Fruit fly (Drosophila melanogaster): ENCODE results near the gene Gp93.
A peak's percentile ranks its signal among the peaks of the same experiment; 100 is the strongest.

Gp93 gene

DNA sequence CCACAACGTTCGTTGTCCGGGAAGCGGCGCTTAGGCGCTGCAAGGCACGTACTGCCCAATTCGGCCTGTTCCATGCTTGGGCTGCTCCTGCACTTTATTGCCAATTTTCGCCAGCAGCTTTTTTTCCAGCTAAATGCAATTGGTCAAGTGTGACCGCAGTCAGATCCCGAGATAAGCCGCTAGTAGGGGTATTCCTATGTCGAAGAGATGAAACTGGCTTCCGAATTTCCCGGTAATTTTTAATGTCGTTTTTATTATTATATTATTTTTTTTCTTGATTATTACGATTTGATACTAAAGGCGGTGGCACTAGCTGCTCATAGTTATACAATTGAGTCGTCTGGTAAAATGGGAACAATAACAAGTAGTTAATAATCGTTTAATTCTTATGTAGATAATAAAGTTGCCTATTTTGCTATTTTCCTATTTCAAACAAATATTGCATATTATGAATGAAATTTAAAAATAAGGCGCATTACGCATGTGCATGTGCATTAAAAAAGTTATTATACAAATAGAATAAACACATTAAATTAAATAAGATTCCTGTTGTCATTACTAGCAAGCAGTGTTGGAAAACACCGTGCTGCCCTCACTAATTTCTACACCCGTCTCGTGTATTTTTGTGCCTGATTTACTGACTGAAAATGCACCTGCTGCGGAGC is 32.0 kb upstream of the Gp93 start, which contains the start of the genes CG5003 and mRpS22 (continued):
- TF ChIP-seq ash1 (GFP tag; optimal IDR thresholded peaks at IDR 0.05) = no peak
- no peak for TF ChIP-seq CG1832 (GFP tag; optimal IDR thresholded peaks at IDR 0.05)
- TF ChIP-seq Ada2b (GFP tag; IDR thresholded peaks at IDR 0.05) = peak; percentile 12; the same call in 1 of the 2 replicates
- no peak for TF ChIP-seq aop (GFP tag; IDR thresholded peaks at IDR 0.05)
- no peak for TF ChIP-seq CG15011 (GFP tag; optimal IDR thresholded peaks at IDR 0.05)
- no peak for TF ChIP-seq Lpt (GFP tag; optimal IDR thresholded peaks at IDR 0.05)
- no peak for TF ChIP-seq CG17612 (GFP tag; IDR thresholded peaks at IDR 0.05)
- TF ChIP-seq otp (GFP tag; IDR thresholded peaks at IDR 0.05) = no peak
- 0 out of 2 replicates have a peak, but pooled peaks have one; percentile 5 for TF ChIP-seq CG8765 (GFP tag; IDR thresholded peaks at IDR 0.05)
- peak; percentile 29 for TF ChIP-seq HHEX (GFP tag; optimal IDR thresholded peaks at IDR 0.05)
- peak; percentile 66 for TF ChIP-seq Elba2 (GFP tag; optimal IDR thresholded peaks at IDR 0.05)
- TF ChIP-seq CG8089 (GFP tag; optimal IDR thresholded peaks at IDR 0.05) = no peak
- no peak for TF ChIP-seq prd (optimal IDR thresholded peaks at IDR 0.05)
- TF ChIP-seq prd (GFP tag; IDR thresholded peaks at IDR 0.05) = peak; percentile 51; the same call in 1 of the 3 replicates
- peak; percentile 34; the same call in 1 of the 2 replicates for TF ChIP-seq tna (GFP tag; IDR thresholded peaks at IDR 0.05; ENCODE audit: partially characterized antibody)
- no peak for TF ChIP-seq Poxn (GFP tag; IDR thresholded peaks at IDR 0.05)
- TF ChIP-seq bcd (GFP tag; optimal IDR thresholded peaks at IDR 0.05) = peak; percentile 50
- TF ChIP-seq CG1792 (GFP tag; optimal IDR thresholded peaks at IDR 0.05) = no peak
- no peak for TF ChIP-seq HLH3B (GFP tag; IDR thresholded peaks at IDR 0.05)
- no peak for TF ChIP-seq CG4360 (GFP tag; IDR thresholded peaks at IDR 0.05)
- TF ChIP-seq CG3847 (GFP tag; IDR thresholded peaks at IDR 0.05) = peak; percentile 58
- no peak for TF ChIP-seq Nf-YA (GFP tag; IDR thresholded peaks at IDR 0.05)
- no peak for TF ChIP-seq her (GFP tag; optimal IDR thresholded peaks at IDR 0.05)
- no peak for TF ChIP-seq CG30431 (GFP tag; optimal IDR thresholded peaks at IDR 0.05)
- no peak for TF ChIP-seq CG3163 (GFP tag; optimal IDR thresholded peaks at IDR 0.05)
- TF ChIP-seq fd96Cb (tag; optimal IDR thresholded peaks at IDR 0.05) = peak; percentile 20
- TF ChIP-seq gfzf (GFP tag; optimal IDR thresholded peaks at IDR 0.05) = peak; percentile 67
- peak; percentile 66 for TF ChIP-seq CG15269 (tag; optimal IDR thresholded peaks at IDR 0.05)
- no peak for TF ChIP-seq Doc3 (GFP tag; IDR thresholded peaks at IDR 0.05; ENCODE audit: partially characterized antibody)
- no peak for TF ChIP-seq pnt (GFP tag; optimal IDR thresholded peaks at IDR 0.05)
- no peak for TF ChIP-seq h (optimal IDR thresholded peaks at IDR 0.05)
- no peak for TF ChIP-seq fd102C (GFP tag; optimal IDR thresholded peaks at IDR 0.05)
- TF ChIP-seq CG7357 (GFP tag; IDR thresholded peaks at IDR 0.05) = 0 out of 3 replicates have a peak, but pooled peaks have one; percentile 26
- TF ChIP-seq CG8924 (tag; optimal IDR thresholded peaks at IDR 0.05) = peak; percentile 73
- TF ChIP-seq CG7839 (tag; optimal IDR thresholded peaks at IDR 0.05) = peak; percentile 70
- 0 out of 3 replicates have a peak, but pooled peaks have one; percentile 32 for TF ChIP-seq CG11456 (GFP tag; IDR thresholded peaks at IDR 0.05)
- TF ChIP-seq lov (optimal IDR thresholded peaks at IDR 0.05) = no peak
- no peak for TF ChIP-seq lov (GFP tag; IDR thresholded peaks at IDR 0.05)
- TF ChIP-seq CG3838 (GFP tag; optimal IDR thresholded peaks at IDR 0.05) = no peak
- 0 out of 3 replicates have a peak, but pooled peaks have one; percentile 28 for TF ChIP-seq vnd (GFP tag; IDR thresholded peaks at IDR 0.05; ENCODE audit: partially characterized antibody)
- TF ChIP-seq CG1529 (GFP tag; optimal IDR thresholded peaks at IDR 0.05) = no peak
- TF ChIP-seq Kr (GFP tag; optimal IDR thresholded peaks at IDR 0.05) = no peak
- peak; percentile 73 for TF ChIP-seq sug (tag; optimal IDR thresholded peaks at IDR 0.05)
- peak; percentile 28 for TF ChIP-seq H2.0 (GFP tag; IDR thresholded peaks at IDR 0.05)
- TF ChIP-seq cg (GFP tag; optimal IDR thresholded peaks at IDR 0.05) = no peak
- no peak; the same call in 2 of the 3 replicates for TF ChIP-seq croc (GFP tag; conservative IDR thresholded peaks at IDR 0.05)
- TF ChIP-seq dm (GFP tag; optimal IDR thresholded peaks at IDR 0.05) = peak; percentile 12
- TF ChIP-seq jing (GFP tag; optimal IDR thresholded peaks at IDR 0.05) = no peak
- 0 out of 2 replicates have a peak, but pooled peaks have one; percentile 9 for TF ChIP-seq bbx (GFP tag; IDR thresholded peaks at IDR 0.05; ENCODE audit: partially characterized antibody)
- TF ChIP-seq CG12219 (GFP tag; optimal IDR thresholded peaks at IDR 0.05) = no peak
- TF ChIP-seq klu (GFP tag; IDR thresholded peaks at IDR 0.05) = peak; percentile 21; the same call in 1 of the 2 replicates

Measured in whole organism, embryonic.